Worm (Caenorhabditis elegans) whole organism, dauer: Measurements from ENCODE around the gene K08D10.13.
"Not testable (repeated sequence)": the region's sequence is repeated elsewhere in the genome, so short reads cannot be mapped to it uniquely, and the experiment has no call there.

Experiments used
- unc-62 ChIP-seq: sonication (generic microtip); optimal IDR thresholded peaks from 2 replicates; lab custom pipeline; 2017; ENCODE audit warnings: missing biosample characterization, missing genetic modification reagents, missing genetic modification characterization

The K08D10.13 gene

DNA sequence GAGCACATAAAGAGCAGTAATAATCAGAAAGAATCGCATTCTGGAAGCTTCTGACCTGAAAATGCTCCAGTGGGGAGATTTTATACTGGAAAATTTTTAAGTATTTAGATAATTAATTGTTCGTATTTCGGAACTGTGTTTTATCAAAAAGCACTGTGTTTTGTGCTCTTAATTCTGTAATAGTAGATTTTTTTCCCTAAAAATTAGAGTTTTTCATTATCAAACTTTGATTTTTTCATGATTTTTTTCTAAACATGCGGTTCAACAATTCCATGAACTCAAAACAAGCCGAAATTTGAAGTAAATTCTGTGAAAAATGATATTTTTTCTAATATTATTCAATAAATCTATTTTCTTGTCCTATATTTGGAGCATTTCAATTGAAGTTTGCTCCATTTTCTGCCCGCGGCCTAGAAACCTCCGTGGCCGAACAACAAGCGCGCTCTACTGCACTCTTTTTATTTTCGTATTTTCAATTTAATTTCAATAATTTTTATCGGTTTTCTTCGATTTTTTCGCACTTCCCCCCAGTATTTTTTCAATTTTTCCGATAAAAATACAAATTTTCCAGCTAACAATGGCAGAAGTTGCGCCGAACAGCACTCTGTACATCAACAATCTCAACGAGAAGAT is at the start of gene K08D10.13, which contains the start of gene rnp-2:
K08D10.13 (minus strand) TSS at position 51 of the 633 bp plus-strand sequence.
rnp-2 (plus strand) TSS at position 546 of the 633 bp plus-strand sequence.
- no peak for TF ChIP-seq unc-62

DNA sequence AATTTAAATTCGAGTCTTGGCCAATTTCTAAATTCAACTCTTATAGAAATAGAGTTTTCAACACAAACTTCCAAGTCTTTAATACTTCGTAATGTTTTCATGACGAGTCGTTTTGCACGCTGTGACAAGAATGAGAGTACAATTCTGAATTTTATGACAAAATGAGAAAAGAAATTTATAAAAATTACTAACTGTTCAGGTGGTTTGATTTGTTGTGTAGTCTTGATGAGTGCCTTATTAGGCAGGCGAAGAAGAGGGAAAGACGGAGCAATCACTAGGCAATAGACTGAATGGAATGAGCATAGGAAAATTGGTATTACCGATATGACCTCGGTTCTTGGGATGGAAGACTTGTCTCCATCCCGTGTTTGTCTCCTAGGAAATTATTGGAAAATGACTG is 48.6 kb upstream of the K08D10.13 start, which contains the start of gene F30B5.11:
F30B5.11 (minus strand) TSS at position 101 of the 400 bp plus-strand sequence.
- no peak for TF ChIP-seq unc-62

DNA sequence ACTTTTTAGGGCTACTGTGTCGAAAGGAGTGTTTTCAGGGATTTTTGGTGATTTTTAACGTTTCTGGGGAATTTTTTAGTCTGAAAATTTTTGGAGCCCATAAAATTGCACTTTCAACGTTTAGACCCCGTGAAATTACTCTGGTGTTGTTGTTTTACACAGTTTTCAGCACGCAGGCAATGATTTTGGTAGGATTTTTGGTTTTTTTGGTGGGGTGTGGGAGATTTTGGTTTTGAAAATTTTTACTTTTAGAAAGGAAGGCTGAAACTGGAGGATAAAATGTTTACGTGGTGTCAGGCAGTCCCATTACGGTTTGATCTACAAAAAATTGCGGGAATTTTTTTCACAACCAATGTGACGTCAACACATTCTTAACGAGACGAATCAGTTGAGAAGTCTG is 46.9 kb upstream of the K08D10.13 start:
- TF ChIP-seq unc-62: no peak

DNA sequence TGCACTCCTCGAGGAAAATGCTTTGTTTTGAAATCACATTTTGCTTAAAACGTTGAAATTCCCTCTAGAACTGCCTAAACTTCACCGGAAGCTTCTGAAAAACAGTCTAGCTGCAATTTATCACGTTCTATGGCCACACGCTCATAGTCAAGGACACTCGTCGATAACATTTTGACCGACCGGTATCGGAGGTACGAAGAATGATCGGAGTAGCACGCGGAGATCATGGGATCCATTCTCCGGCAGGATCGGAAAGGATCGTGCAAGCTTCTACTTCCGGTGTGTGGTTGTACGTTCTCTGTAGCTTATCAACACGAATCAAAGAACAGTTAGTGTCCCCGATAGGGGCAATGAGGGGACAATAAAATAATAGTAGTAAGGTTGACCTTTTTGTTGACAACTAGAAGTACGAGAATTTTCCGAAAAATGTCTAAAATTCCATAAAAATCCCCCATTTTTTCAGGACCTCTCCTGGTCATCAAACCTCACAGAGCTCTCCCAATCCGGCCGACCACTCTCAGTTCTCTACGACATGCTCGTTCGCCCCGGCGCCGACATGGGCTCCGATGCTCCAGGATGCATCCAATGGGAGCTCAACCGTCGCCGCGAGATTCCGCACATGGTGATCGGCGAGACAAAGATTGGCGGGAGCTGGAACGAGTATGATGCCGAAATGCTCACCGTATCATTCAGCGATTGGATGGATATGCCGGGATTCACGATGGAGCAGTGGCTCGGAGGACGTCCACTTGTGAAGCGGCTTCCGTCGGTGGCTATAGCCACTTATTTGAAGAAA is 44.9 kb upstream of the K08D10.13 start:
- TF ChIP-seq unc-62: no peak

DNA sequence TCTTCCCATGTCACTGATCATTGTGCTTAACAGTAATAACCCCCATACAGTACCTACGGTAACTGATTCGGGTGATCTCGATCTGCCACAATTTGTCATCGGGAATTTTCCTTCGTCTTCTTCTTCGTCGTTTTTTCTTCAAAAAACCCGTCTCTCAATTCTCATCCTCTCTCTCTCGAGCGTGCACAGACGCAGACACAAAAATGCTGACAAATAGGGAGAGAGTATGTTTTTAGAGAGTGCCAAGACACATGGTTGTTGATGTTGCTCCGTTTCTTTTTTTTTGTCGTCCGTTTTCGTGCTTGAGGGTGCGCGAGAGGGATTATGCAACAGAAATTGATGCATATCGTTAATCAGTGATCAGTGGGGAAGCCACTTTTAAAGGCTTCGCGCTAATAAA is 44.0 kb upstream of the K08D10.13 start:
- no peak for TF ChIP-seq unc-62

DNA sequence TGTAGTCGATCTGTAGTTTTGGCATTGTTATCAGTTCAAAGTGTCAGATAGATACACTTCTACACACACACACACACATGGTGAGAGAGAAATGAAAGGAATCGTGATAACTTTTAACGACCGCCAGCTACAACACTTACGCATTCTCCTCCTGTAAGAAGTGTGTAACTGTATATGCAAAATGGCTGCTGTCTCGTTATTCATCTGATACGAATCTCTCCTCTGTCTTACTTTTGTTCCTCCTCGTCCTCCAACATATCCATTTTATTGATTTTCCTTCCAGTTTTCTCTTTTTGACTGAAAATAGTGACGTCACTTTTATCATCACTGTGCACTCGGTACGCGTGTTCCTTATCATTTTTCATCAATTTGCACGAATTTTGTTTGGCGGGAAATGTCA is 41.4 kb upstream of the K08D10.13 start:
- TF ChIP-seq unc-62: no peak

DNA sequence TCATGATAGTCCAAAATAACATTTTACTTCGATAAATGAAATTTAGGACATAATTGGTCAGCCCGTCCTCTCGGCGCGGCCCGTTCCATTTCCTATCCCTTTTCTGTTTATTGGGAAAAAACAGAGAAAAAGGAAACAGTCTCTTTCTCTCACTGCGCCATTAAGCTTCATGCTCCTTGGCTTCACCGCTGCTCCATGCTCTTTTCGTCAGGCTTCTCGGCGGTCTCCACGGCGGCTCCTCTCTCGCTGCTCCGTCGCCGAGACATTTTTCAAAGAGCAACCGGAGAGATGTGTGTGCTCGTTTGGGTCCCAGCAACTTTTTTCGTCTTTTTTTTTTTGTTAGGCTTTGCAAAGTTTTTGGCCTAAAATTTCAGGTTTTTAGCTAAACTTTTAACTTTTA is 39.5 kb upstream of the K08D10.13 start:
- TF ChIP-seq unc-62: no peak

DNA sequence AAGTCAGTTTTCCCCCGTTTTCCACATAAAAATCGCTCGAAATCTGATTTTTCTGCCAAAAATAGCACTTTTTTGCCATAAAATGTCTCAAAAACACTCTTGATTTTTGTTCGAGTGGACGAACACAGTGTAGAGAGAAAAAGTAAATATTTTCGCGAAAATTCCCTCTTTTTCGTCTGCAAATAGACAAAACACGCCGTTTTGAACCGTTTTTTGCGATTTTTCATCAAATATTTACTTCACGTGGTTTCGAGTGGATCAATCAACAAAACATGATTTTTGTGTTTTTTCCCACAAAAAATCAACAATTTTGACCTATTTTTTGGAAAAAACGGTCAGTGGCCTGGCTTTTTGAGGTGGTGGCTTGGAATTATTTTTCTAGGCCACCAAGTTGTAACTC is 37.7 kb upstream of the K08D10.13 start:
- no peak for TF ChIP-seq unc-62

DNA sequence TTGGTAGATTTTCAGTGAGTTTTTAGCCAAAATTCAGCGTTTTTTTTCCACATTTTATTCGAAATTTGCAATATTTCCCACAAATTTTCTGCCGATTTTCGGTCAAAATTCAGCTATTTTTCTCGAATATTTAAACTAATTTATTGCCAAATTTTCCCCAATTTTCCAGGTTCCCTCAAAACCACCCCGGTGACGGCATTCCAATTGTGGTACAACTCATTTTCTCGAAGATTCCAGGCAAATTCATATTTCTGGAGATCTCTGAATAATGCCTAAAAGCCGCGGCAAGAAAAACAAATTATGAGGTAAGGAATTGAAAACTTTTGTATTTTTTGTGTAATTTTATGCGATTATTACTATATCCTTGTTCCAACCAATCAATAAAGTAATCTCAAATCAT is 35.7 kb upstream of the K08D10.13 start, which contains the start of gene osgn-1:
osgn-1 (plus strand) TSS at position 301 of the 400 bp plus-strand sequence.
- no peak for TF ChIP-seq unc-62

DNA sequence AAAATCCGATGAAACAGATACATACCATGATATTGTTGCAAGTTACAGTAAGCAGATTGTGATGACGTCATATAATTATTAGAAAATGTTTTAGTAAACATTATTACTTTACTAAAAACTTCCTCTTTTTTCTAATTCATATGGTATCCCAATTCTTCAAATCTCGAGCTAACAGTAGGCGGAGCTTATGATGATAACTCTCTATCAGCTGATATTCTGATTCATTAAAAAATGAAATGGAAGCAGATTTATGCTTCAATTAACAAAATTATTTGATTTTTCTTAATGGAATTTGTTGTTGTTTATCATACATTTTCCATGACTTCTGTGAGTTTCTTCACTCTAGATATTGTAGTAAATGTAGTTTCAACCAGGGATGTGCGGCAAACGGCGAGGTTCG is 32.9 kb upstream of the K08D10.13 start, which contains the start of gene pax-2:
pax-2 (minus strand) TSS at position 101 of the 400 bp plus-strand sequence.
- no peak for TF ChIP-seq unc-62

DNA sequence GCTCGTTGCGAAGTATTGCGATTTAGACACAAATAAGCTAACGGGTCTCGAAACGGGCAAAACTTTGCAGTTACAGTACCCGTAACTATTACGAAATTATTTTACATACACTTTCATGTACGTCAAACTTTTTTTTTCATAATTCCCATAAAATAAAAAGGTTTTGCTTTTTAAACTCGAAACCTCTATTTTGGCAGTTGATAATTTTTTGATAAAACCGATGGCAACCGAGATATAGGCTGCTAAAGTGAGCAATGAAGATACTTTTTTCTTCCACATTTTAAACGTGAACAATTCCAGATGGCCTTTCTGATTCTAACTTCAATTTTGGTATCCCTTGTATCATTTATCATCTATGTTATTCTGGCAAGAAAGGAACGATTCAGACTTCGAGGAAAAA is 25.8 kb upstream of the K08D10.13 start, which contains the start of gene cyp-25A6:
cyp-25A6 (plus strand) TSS at position 301 of the 400 bp plus-strand sequence.
- not testable (repeated sequence) for TF ChIP-seq unc-62

DNA sequence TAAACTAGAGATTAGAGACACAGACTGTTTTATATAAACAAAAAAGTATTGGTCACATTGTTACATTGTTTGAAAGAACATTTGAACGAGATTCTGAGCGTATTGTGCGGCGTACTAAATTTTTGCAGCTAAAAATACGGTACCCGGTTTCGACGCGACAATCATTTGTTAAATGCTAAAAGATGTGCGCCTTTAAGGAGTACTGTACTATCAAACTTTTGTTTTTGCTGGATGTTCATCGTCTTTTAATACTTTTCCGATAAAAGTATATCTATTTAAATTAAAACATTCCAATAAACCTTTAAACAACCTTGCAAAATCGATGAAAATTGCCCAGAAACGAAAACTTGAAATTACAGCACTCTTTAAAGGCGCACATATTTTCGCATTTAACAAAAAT is 25.3 kb upstream of the K08D10.13 start, which contains the start of gene K06B9.6:
K06B9.6 (minus strand) TSS at position 101 of the 400 bp plus-strand sequence.
- TF ChIP-seq unc-62: not testable (repeated sequence)

DNA sequence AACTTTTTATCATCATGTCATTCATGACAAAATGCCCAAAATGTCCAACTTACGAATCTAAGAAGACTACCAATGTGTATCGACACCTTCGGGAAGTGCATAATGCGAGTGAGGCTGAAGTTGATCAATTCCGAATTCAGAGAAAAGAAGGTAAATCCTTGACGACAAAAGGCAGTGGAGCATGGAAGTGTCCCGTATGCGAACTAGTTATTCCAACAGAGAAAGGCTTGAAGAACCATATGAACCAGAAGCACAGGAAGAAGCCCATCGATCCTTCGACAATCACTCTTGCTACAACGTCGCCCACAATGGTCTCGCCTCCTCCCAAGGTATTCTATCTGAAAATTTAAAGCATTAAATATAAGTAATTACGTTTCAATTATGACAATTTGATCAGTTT is 14.7 kb upstream of the K08D10.13 start, which contains the start of gene K08D10.11:
K08D10.11 (minus strand) TSS at position 101 of the 400 bp plus-strand sequence.
- not testable (repeated sequence) for TF ChIP-seq unc-62

DNA sequence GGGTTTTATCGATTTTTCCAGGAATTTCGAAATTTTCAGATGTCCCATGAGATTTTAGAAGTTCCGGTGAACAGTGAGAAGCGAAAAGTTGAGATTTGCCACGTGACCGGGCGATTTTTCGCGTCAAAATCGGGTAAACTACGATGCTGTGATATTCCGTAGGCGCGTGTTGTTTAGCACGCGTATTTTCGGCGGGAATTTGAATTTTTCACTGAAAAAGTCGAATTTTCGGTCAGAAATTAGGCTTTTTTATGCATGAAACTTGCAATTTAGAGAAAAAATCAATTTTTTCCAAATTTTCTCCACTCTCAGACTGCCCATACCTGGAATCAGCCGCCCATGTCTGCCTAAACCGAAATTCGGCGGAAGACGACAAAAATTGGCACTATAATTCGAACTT is 7.0 kb upstream of the K08D10.13 start, which contains the start of gene tsen-34:
tsen-34 (plus strand) TSS at position 34 of the 400 bp plus-strand sequence.
- no peak for TF ChIP-seq unc-62

DNA sequence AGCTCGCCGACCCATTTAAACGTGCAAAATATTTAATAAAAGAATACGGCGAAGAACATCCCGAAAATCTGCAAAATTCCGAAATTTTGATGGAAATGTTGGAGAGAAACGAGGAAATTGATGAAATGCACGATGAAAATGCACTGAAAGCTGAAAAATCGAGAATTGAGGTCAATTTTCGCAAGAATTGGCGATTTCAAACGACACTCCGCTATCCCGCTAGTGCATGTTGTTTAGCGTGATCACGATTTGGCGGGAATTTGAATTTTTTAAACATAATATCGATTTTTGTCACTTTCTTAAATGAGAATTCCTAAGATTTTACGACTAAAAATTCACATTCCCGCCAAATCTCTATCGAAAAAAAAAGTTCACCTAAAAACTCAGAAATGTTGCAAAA is 6.2 kb upstream of the K08D10.13 start:
- no peak for TF ChIP-seq unc-62

DNA sequence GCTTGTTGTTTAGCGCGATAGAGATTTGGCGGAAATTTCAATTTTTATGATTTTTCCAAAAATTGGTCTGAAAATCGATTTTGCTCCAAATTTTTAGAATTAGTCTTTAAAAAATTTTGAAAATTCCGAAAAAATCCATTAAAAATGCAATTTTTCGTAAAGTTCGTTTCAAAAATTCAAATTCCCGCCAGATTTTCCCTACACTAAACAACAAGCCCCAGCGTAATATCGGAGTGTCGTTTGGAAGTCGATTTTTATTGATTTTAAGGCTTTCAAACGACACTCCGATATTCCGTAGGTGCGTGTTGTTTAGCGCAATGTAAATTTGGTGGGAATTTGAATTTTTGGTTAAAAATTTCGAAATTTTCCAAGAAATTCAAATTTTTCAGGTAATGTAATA is 5.3 kb upstream of the K08D10.13 start:
- no peak for TF ChIP-seq unc-62

DNA sequence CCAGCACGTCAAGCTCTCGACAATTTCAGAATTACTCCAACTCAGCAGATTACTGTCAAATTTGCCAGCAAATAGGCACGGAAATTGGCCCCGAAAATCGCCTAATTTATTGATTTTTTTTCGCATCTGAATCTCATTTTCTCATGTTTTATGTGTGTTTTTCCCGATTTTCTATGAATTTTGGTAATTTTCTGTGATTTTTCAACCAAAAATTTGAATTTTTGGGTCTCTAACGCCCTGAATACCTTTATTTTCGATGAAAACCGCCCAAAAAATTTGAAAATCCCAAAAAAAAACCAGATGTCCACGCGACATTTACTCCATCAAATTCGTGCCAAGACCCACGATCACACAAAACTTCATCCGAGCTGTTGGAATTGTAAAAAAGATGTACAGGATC is 4.7 kb upstream of the K08D10.13 start, which contains the start of gene dnj-15:
dnj-15 (plus strand) TSS at position 301 of the 400 bp plus-strand sequence.
- no peak for TF ChIP-seq unc-62
